Worm (Caenorhabditis elegans): Measurements from ENCODE around the gene Y53C12B.7.

ce11 chrII:9787395-9788152, 34.6 kb upstream of the Y53C12B.7 start, which contains the start of gene cyp-13A2:
- TF ChIP-seq ama-1 (optimal IDR thresholded peaks at IDR 0.05): no peak
- no peak for TF ChIP-seq B0310.2 (tag; optimal IDR thresholded peaks at IDR 0.05)
- TF ChIP-seq ceh-13 (GFP tag; optimal IDR thresholded peaks at IDR 0.05): no peak
- no peak for TF ChIP-seq hmbx-1 (tag; optimal IDR thresholded peaks at IDR 0.05)
- no peak for TF ChIP-seq ceh-36 (tag; optimal IDR thresholded peaks at IDR 0.05)
- no peak for TF ChIP-seq tra-4 (tag; optimal IDR thresholded peaks at IDR 0.05)
- no peak for TF ChIP-seq ets-7 (tag; optimal IDR thresholded peaks at IDR 0.05)
- TF ChIP-seq pes-1 (GFP tag; IDR thresholded peaks at IDR 0.05): no peak
- no peak for TF ChIP-seq aly-1 (tag; optimal IDR thresholded peaks at IDR 0.05)
- no peak for TF ChIP-seq flt-1 (GFP tag; IDR thresholded peaks at IDR 0.05)
- TF ChIP-seq hmg-4 (GFP tag; optimal IDR thresholded peaks at IDR 0.05): no peak
- no peak for TF ChIP-seq sea-1 (GFP tag; conservative IDR thresholded peaks at IDR 0.05)
- TF ChIP-seq scrt-1 (GFP tag; IDR thresholded peaks at IDR 0.05): no peak
- no peak for TF ChIP-seq hnd-1 (tag; optimal IDR thresholded peaks at IDR 0.05)
